Worm (Caenorhabditis elegans) whole organism, L4 larva: ENCODE data around the gene oac-32.

Experiments
- F10B5.3 ChIP-seq: sonication (generic microtip); optimal IDR thresholded peaks from 2 replicates; lab custom pipeline; 2016; ENCODE audit warnings: mild to moderate bottlenecking, missing genetic modification characterization, missing compliant biosample characterization
- F37D6.2 ChIP-seq: sonication (generic microtip); optimal IDR thresholded peaks from 2 replicates; lab custom pipeline; 2016; ENCODE audit warnings: mild to moderate bottlenecking, missing genetic modification characterization, missing compliant biosample characterization
- F49E8.2 ChIP-seq: sonication (generic microtip); optimal IDR thresholded peaks from 2 replicates; lab custom pipeline; 2016; ENCODE audit warnings: missing compliant biosample characterization, mild to moderate bottlenecking, missing genetic modification characterization, borderline replicate concordance
- Y5F2A.4 ChIP-seq: fragments of 200-800 bp; sonication (Bioruptor generic); optimal IDR thresholded peaks from 2 replicates; lab custom pipeline; 2018; ENCODE audit warnings: mild to moderate bottlenecking, missing genetic modification characterization, missing compliant biosample characterization
- ZK337.2 ChIP-seq: fragments of 200-800 bp; sonication (Bioruptor generic); IDR thresholded peaks from 2 replicates; pipeline ENCODE4 v1.3.6; 2022; ENCODE audit warnings: missing genetic modification reagents, missing genetic modification characterization, missing compliant biosample characterization
- ZK546.5 ChIP-seq, 2 experiments: sonication (generic microtip); optimal IDR thresholded peaks; 2 replicates each; lab custom pipeline; 2017; ENCODE audit warnings: missing biosample characterization in 2 of 2, missing genetic modification characterization in 2 of 2
- ceh-62 ChIP-seq: sonication (generic microtip); optimal IDR thresholded peaks from 2 replicates; lab custom pipeline; 2017; ENCODE audit warnings: missing biosample characterization, missing genetic modification characterization
- cey-2 ChIP-seq: sonication (generic microtip); optimal IDR thresholded peaks from 3 replicates; lab custom pipeline; 2017; ENCODE audit warnings: missing genetic modification characterization, mild to moderate bottlenecking, missing compliant biosample characterization, antibody characterized with exemption, borderline replicate concordance; ENCODE audit not compliant: insufficient read depth
- ctbp-1 ChIP-seq: fragments of 200-800 bp; sonication (Bioruptor generic); IDR thresholded peaks from 2 replicates; pipeline ENCODE4 v1.3.6; 2022; ENCODE audit warnings: missing genetic modification reagents, missing genetic modification characterization, missing compliant biosample characterization
- daf-16 ChIP-seq, 3 experiments: sonication (generic microtip); optimal IDR thresholded peaks; 2 replicates each; lab custom pipeline; 2016 to 2017; ENCODE audit warnings: missing genetic modification characterization in 3 of 3, missing genetic modification reagents in 3 of 3, mild to moderate bottlenecking in 2 of 3, missing compliant biosample characterization in 2 of 3, missing biosample characterization in 1 of 3, moderate library complexity in 1 of 3
- daf-19 ChIP-seq: fragments of 200-800 bp; sonication (Bioruptor generic); conservative IDR thresholded peaks from 2 replicates; pipeline ENCODE4 v1.3.6; 2022; ENCODE audit warnings: missing genetic modification characterization, missing compliant biosample characterization
- dmd-6 ChIP-seq: fragments of 200-800 bp; sonication (Bioruptor generic); IDR thresholded peaks from 2 replicates; pipeline ENCODE4 v1.3.6; 2022; ENCODE audit warnings: missing genetic modification reagents, missing genetic modification characterization, missing compliant biosample characterization
- dmd-9 ChIP-seq: fragments of 200-800 bp; sonication (Bioruptor generic); IDR thresholded peaks from 2 replicates; pipeline ENCODE4 v1.3.6; 2022; ENCODE audit warnings: missing genetic modification reagents, missing genetic modification characterization, missing compliant biosample characterization
- egl-43 ChIP-seq: fragments of 200-800 bp; sonication (Bioruptor generic); IDR thresholded peaks from 2 replicates; pipeline ENCODE4 v1.3.6; 2022; ENCODE audit warnings: missing genetic modification reagents, missing genetic modification characterization, missing compliant biosample characterization
- fos-1 ChIP-seq: fragments of 150-350 bp; optimal IDR thresholded peaks from 2 replicates; lab custom pipeline; 2014; ENCODE audit warnings: missing biosample characterization, missing genetic modification characterization
- gei-8 ChIP-seq: fragments of 200-800 bp; sonication (Bioruptor generic); optimal IDR thresholded peaks from 2 replicates; lab custom pipeline; 2018; ENCODE audit warnings: mild to moderate bottlenecking, missing genetic modification characterization, missing compliant biosample characterization
- hif-1 ChIP-seq, 2 experiments: sonication (generic microtip); optimal IDR thresholded peaks; 2 replicates each; lab custom pipeline; 2016 to 2017; ENCODE audit warnings: missing compliant biosample characterization in 2 of 2, missing genetic modification characterization in 2 of 2, missing genetic modification reagents in 2 of 2, missing genotype in 2 of 2, mild to moderate bottlenecking in 1 of 2
- hlh-30 ChIP-seq: sonication (generic microtip); optimal IDR thresholded peaks from 2 replicates; lab custom pipeline; 2017; ENCODE audit warnings: antibody characterized with exemption, mild to moderate bottlenecking, missing genetic modification characterization, missing compliant biosample characterization; ENCODE audit not compliant: insufficient read depth
- lin-1 ChIP-seq: fragments of 200-800 bp; sonication (Bioruptor generic); IDR thresholded peaks from 2 replicates; pipeline ENCODE4 v1.3.6; 2022; ENCODE audit warnings: missing genetic modification reagents, missing genetic modification characterization, missing compliant biosample characterization
- lin-29 ChIP-seq: fragments of 200-800 bp; sonication (Bioruptor generic); IDR thresholded peaks from 2 replicates; pipeline ENCODE4 v1.3.6; 2022; ENCODE audit warnings: missing genetic modification reagents, missing genetic modification characterization, missing compliant biosample characterization
- lir-3 ChIP-seq: sonication (generic microtip); optimal IDR thresholded peaks from 2 replicates; lab custom pipeline; 2016; ENCODE audit warnings: mild to moderate bottlenecking, missing genetic modification characterization, missing compliant biosample characterization
- lsy-2 ChIP-seq, 2 experiments: fragments of 150-350 bp in 1 of 2; sonication (generic microtip) in 1 of 2; optimal IDR thresholded peaks; 2 replicates each; lab custom pipeline; 2014 to 2017; ENCODE audit warnings: missing biosample characterization in 2 of 2, missing genetic modification characterization in 2 of 2
- mdl-1 ChIP-seq, 2 experiments: fragments of 150-350 bp in 1 of 2; sonication (generic microtip) in 1 of 2; optimal IDR thresholded peaks; 2 replicates each; lab custom pipeline; 2014 to 2017; ENCODE audit warnings: missing biosample characterization in 2 of 2, missing genetic modification characterization in 2 of 2
- mep-1 ChIP-seq: fragments of 150-350 bp; sonication (generic microtip); optimal IDR thresholded peaks from 3 replicates; lab custom pipeline; 2014; ENCODE audit warnings: missing biosample characterization, missing genetic modification characterization
- nhr-25 ChIP-seq: sonication (generic microtip); optimal IDR thresholded peaks from 2 replicates; lab custom pipeline; 2017; ENCODE audit warnings: missing genetic modification characterization, mild to moderate bottlenecking, missing compliant biosample characterization, antibody characterized with exemption, moderate library complexity, borderline replicate concordance; ENCODE audit not compliant: insufficient read depth
- nhr-28 ChIP-seq: fragments of 150-350 bp; optimal IDR thresholded peaks from 2 replicates; lab custom pipeline; 2014; ENCODE audit warnings: missing biosample characterization, missing genetic modification characterization
- nhr-41 ChIP-seq: fragments of 200-800 bp; sonication (Bioruptor generic); IDR thresholded peaks from 2 replicates; pipeline ENCODE4 v1.3.6; 2022; ENCODE audit warnings: missing genetic modification reagents, missing genetic modification characterization, missing compliant biosample characterization
- sdz-12 ChIP-seq: fragments of 200-800 bp; sonication (Bioruptor generic); optimal IDR thresholded peaks from 2 replicates; lab custom pipeline; 2018; ENCODE audit warnings: mild to moderate bottlenecking, missing genetic modification characterization, missing compliant biosample characterization
- set-16 ChIP-seq: fragments of 200-800 bp; sonication (Bioruptor generic); IDR thresholded peaks from 2 replicates; pipeline ENCODE4 v1.3.6; 2022; ENCODE audit warnings: missing genetic modification reagents, missing genetic modification characterization, missing compliant biosample characterization
- tag-97 ChIP-seq: fragments of 200-800 bp; sonication (Bioruptor generic); IDR thresholded peaks from 2 replicates; pipeline ENCODE4 v1.3.6; 2022; ENCODE audit warnings: missing genetic modification characterization, missing compliant biosample characterization
- unc-39 ChIP-seq: sonication (generic microtip); optimal IDR thresholded peaks from 2 replicates; lab custom pipeline; 2017; ENCODE audit warnings: missing biosample characterization, missing genetic modification characterization
- unc-62 ChIP-seq, 3 experiments: fragments of 150-350 bp in 1 of 3; sonication (generic microtip); optimal IDR thresholded peaks in 2 of 3; peaks in 1 of 3; 1 replicate in 1 of 3; 2 replicates in 2 of 3; lab custom pipeline; 2014 to 2017; ENCODE audit warnings: missing biosample characterization in 3 of 3, missing genetic modification characterization in 3 of 3, missing genetic modification reagents in 3 of 3, missing genotype in 1 of 3
- zag-1 ChIP-seq: fragments of 150-350 bp; optimal IDR thresholded peaks from 2 replicates; lab custom pipeline; 2014; ENCODE audit warnings: missing biosample characterization, missing genetic modification characterization
- zip-2 ChIP-seq: fragments of 150-350 bp; optimal IDR thresholded peaks from 2 replicates; lab custom pipeline; 2014; ENCODE audit warnings: missing biosample characterization, missing genetic modification characterization

oac-32 gene

ce11 chrV:1586906-1587305, 41.3 kb upstream of the oac-32 start, which contains the start of gene F16B4.6:
Gene F16B4.6 (plus strand): TSS chrV:1587206.
- TF ChIP-seq Y5F2A.4 (GFP tag; lab: Kevin White, UChicago) (no peak), unc-39 (tag; lab: Kevin White, UChicago) (no peak), ctbp-1 (GFP tag; lab: Robert Waterston, UW) (no peak), fos-1 (no peak), egl-43 (GFP tag; lab: Robert Waterston, UW) (no peak), ZK337.2 (GFP tag; lab: Robert Waterston, UW) (no peak), F49E8.2 (tag; lab: Kevin White, UChicago) (no peak), lin-29 (GFP tag; lab: Robert Waterston, UW) (no peak), daf-16 (GFP tag; optimal IDR thresholded peaks at IDR 0.05; lab: Kevin White, UChicago) (no peak), daf-16 (tag; optimal IDR thresholded peaks at IDR 0.05; lab: Kevin White, UChicago) (no peak), F37D6.2 (tag; lab: Kevin White, UChicago) (no peak), dmd-6 (no peak), F10B5.3 (tag; lab: Kevin White, UChicago) (no peak), zip-2 (tag; lab: Kevin White, UChicago) (no peak), tag-97 (no peak)
- TF ChIP-seq, all 104 proteins: peak for 0

ce11 chrV:1585411-1585810, 39.8 kb upstream of the oac-32 start, which contains the start of gene F16B4.7:
Gene F16B4.7 (plus strand): TSS chrV:1585711.
- TF ChIP-seq unc-62 (GFP tag; optimal IDR thresholded peaks at IDR 0.05 in 1 of 2; lab: Kevin White, UChicago) = peak in 1 of 2 experiments; percentile 31
- no peak for TF ChIP-seq unc-62 (tag; optimal IDR thresholded peaks at IDR 0.05; lab: Kevin White, UChicago)
- TF ChIP-seq ceh-62 (tag; lab: Kevin White, UChicago) = no peak

- TF ChIP-seq hlh-30 (tag; lab: Kevin White, UChicago) = no peak
- TF ChIP-seq hif-1 (tag; optimal IDR thresholded peaks at IDR 0.05; lab: Kevin White, UChicago) = no peak
- TF ChIP-seq nhr-25 (tag; lab: Kevin White, UChicago) = no peak
- no peak for TF ChIP-seq dmd-6
- no peak for TF ChIP-seq sdz-12
- peak; percentile 56; the same call in 1 of the 2 replicates for TF ChIP-seq set-16 (GFP tag; lab: Robert Waterston, UW)
These were observed 37.7 kb upstream of the oac-32 start for ce11 chrV:1583242-1583641.

- no peak for TF ChIP-seq mep-1 (tag; lab: Kevin White, UChicago)
- no peak for TF ChIP-seq lir-3 (tag; lab: Kevin White, UChicago)
- TF ChIP-seq ZK546.5 (tag; optimal IDR thresholded peaks at IDR 0.05; lab: Kevin White, UChicago) = no peak
- TF ChIP-seq lin-1 = no peak
- TF ChIP-seq cey-2 (tag; lab: Kevin White, UChicago) = no peak
- TF ChIP-seq unc-39 (tag; lab: Kevin White, UChicago) = no peak
- no peak for TF ChIP-seq mdl-1 (tag; optimal IDR thresholded peaks at IDR 0.05; lab: Kevin White, UChicago)
- TF ChIP-seq zag-1 (tag; lab: Kevin White, UChicago) = no peak
- TF ChIP-seq dmd-9 (GFP tag; lab: Robert Waterston, UW) = no peak
- no peak for TF ChIP-seq daf-19 (GFP tag; lab: Robert Waterston, UW)
- no peak for TF ChIP-seq nhr-41
- TF ChIP-seq lsy-2 (tag; optimal IDR thresholded peaks at IDR 0.05; lab: Kevin White, UChicago) = no peak
- TF ChIP-seq nhr-28 (tag; lab: Kevin White, UChicago) = no peak
- TF ChIP-seq gei-8 (GFP tag; lab: Kevin White, UChicago) = no peak
These were observed 34.2 kb upstream of the oac-32 start for ce11 chrV:1579790-1580189.
